Worm (Caenorhabditis elegans) whole organism, young adult: Measurements from ENCODE around the gene C38H2.2.

Experiments
- B0019.2 ChIP-seq: fragments of 200-800 bp; sonication (Bioruptor generic); conservative IDR thresholded peaks from 2 replicates; pipeline ENCODE4 v1.3.6; 2022; ENCODE audit warnings: missing genetic modification reagents, missing genetic modification characterization, missing compliant biosample characterization
- B0261.1 ChIP-seq: sonication (generic microtip); optimal IDR thresholded peaks from 2 replicates; lab custom pipeline; 2016; ENCODE audit warnings: mild to moderate bottlenecking, missing genetic modification characterization, moderate library complexity, missing compliant biosample characterization
- B0336.3 ChIP-seq: fragments of 200-800 bp; sonication (Bioruptor generic); IDR thresholded peaks from 2 replicates; pipeline ENCODE4 v1.3.6; 2022; ENCODE audit warnings: missing genetic modification characterization, missing compliant biosample characterization
- F10E7.11 ChIP-seq: sonication (generic microtip); optimal IDR thresholded peaks from 2 replicates; lab custom pipeline; 2017; ENCODE audit warnings: mild to moderate bottlenecking, missing genetic modification characterization, moderate library complexity, missing compliant biosample characterization
- F39B2.1 ChIP-seq: fragments of 200-800 bp; sonication (Bioruptor generic); IDR thresholded peaks from 2 replicates; pipeline ENCODE4 v1.3.6; 2022; ENCODE audit warnings: missing genetic modification reagents, missing genetic modification characterization, missing compliant biosample characterization
- F57A8.1 ChIP-seq: fragments of 200-800 bp; sonication (Bioruptor generic); optimal IDR thresholded peaks from 2 replicates; lab custom pipeline; 2018; ENCODE audit warnings: mild to moderate bottlenecking, missing genetic modification characterization, moderate library complexity, missing compliant biosample characterization
- Y56A3A.18 ChIP-seq: fragments of 200-800 bp; sonication (Bioruptor generic); IDR thresholded peaks from 2 replicates; pipeline ENCODE4 v1.3.6; 2022; ENCODE audit warnings: missing genetic modification reagents, missing genetic modification characterization, missing compliant biosample characterization
- Y95B8A.8 ChIP-seq: fragments of 200-800 bp; sonication (Bioruptor generic); IDR thresholded peaks from 2 replicates; pipeline ENCODE4 v1.3.6; 2022; ENCODE audit warnings: missing genetic modification reagents, missing genetic modification characterization, missing compliant biosample characterization
- aptf-2 ChIP-seq: fragments of 200-800 bp; sonication (Bioruptor generic); conservative IDR thresholded peaks from 2 replicates; pipeline ENCODE4 v1.3.6; 2022; ENCODE audit warnings: missing genetic modification reagents, missing genetic modification characterization, missing compliant biosample characterization
- atf-7 ChIP-seq: sonication (generic microtip); optimal IDR thresholded peaks from 2 replicates; lab custom pipeline; 2017; ENCODE audit warnings: mild to moderate bottlenecking, missing genetic modification characterization, missing compliant biosample characterization
- bed-1 ChIP-seq: fragments of 200-800 bp; sonication (Bioruptor generic); IDR thresholded peaks from 2 replicates; pipeline ENCODE4 v1.3.6; 2022; ENCODE audit warnings: missing genetic modification reagents, missing genetic modification characterization, missing compliant biosample characterization
- cebp-1 ChIP-seq, 2 experiments: fragments of 200-800 bp in 1 of 2; sonication (Bioruptor generic) in 1 of 2; sonication (generic microtip) in 1 of 2; IDR thresholded peaks in 1 of 2; optimal IDR thresholded peaks in 1 of 2; 2 replicates each; pipeline versions ENCODE4 v1.3.6 to Lab custom; 2017 to 2022; ENCODE audit warnings: missing compliant biosample characterization in 2 of 2, missing genetic modification characterization in 2 of 2, mild to moderate bottlenecking in 1 of 2, missing genetic modification reagents in 1 of 2, moderate library complexity in 1 of 2
- ceh-100 ChIP-seq: fragments of 200-800 bp; sonication (Bioruptor generic); IDR thresholded peaks from 2 replicates; pipeline ENCODE4 v1.3.6; 2022; ENCODE audit warnings: missing genetic modification reagents, missing genetic modification characterization, missing compliant biosample characterization
- ceh-27 ChIP-seq: fragments of 200-800 bp; sonication (Bioruptor generic); optimal IDR thresholded peaks from 2 replicates; lab custom pipeline; 2018; ENCODE audit warnings: mild to moderate bottlenecking, missing genetic modification characterization, moderate library complexity, missing compliant biosample characterization
- egrh-3 ChIP-seq: fragments of 200-800 bp; sonication (Bioruptor generic); IDR thresholded peaks from 2 replicates; pipeline ENCODE4 v1.3.6; 2022; ENCODE audit warnings: missing genetic modification reagents, missing genetic modification characterization, missing compliant biosample characterization
- him-1 ChIP-seq: sonication (generic microtip); optimal IDR thresholded peaks from 2 replicates; lab custom pipeline; 2016; ENCODE audit warnings: missing genotype, missing genetic modification reagents, missing genetic modification characterization, missing compliant biosample characterization
- let-526 ChIP-seq: fragments of 200-800 bp; sonication (Bioruptor generic); IDR thresholded peaks from 2 replicates; pipeline ENCODE4 v1.3.6; 2022; ENCODE audit warnings: missing genetic modification reagents, missing genetic modification characterization, missing compliant biosample characterization
- lin-40 ChIP-seq: sonication (generic microtip); optimal IDR thresholded peaks from 2 replicates; lab custom pipeline; 2016; ENCODE audit warnings: missing genetic modification characterization, mild to moderate bottlenecking, missing compliant biosample characterization, missing genotype, missing genetic modification reagents
- lin-54 ChIP-seq: fragments of 200-800 bp; sonication (Bioruptor generic); optimal IDR thresholded peaks from 2 replicates; lab custom pipeline; 2018; ENCODE audit warnings: mild to moderate bottlenecking, missing genetic modification characterization, missing compliant biosample characterization
- lir-1 ChIP-seq: fragments of 200-800 bp; sonication (Bioruptor generic); conservative IDR thresholded peaks from 2 replicates; pipeline ENCODE4 v1.3.6; 2022; ENCODE audit warnings: missing genetic modification reagents, missing genetic modification characterization, missing compliant biosample characterization
- madf-10 ChIP-seq: sonication (generic microtip); optimal IDR thresholded peaks from 2 replicates; lab custom pipeline; 2016; ENCODE audit warnings: mild to moderate bottlenecking, missing genetic modification characterization, missing compliant biosample characterization
- mcd-1 ChIP-seq: fragments of 200-800 bp; sonication (Bioruptor generic); IDR thresholded peaks from 2 replicates; pipeline ENCODE4 v1.3.6; 2022; ENCODE audit warnings: missing genetic modification reagents, missing genetic modification characterization, missing compliant biosample characterization
- nfya-1 ChIP-seq: sonication (generic microtip); optimal IDR thresholded peaks from 2 replicates; lab custom pipeline; 2017; ENCODE audit warnings: antibody characterized with exemption, missing compliant biosample characterization, missing genetic modification characterization, borderline replicate concordance; ENCODE audit not compliant: insufficient read depth
- nfyb-1 ChIP-seq: fragments of 200-800 bp; sonication (Bioruptor generic); IDR thresholded peaks from 2 replicates; pipeline ENCODE4 v1.3.6; 2022; ENCODE audit warnings: missing genetic modification reagents, missing genetic modification characterization, missing compliant biosample characterization
- nhr-27 ChIP-seq: fragments of 200-800 bp; sonication (Bioruptor generic); optimal IDR thresholded peaks from 2 replicates; lab custom pipeline; 2018; ENCODE audit warnings: mild to moderate bottlenecking, missing genetic modification characterization, moderate library complexity, missing compliant biosample characterization
- pbrm-1 ChIP-seq: fragments of 200-800 bp; sonication (Bioruptor generic); IDR thresholded peaks from 2 replicates; pipeline ENCODE4 v1.3.6; 2022; ENCODE audit warnings: missing genetic modification reagents, missing genetic modification characterization, missing compliant biosample characterization
- snpc-1.3 ChIP-seq: sonication (generic microtip); optimal IDR thresholded peaks from 2 replicates; lab custom pipeline; 2017; ENCODE audit warnings: missing genetic modification characterization, mild to moderate bottlenecking, missing compliant biosample characterization, antibody characterized with exemption, moderate library complexity, missing genotype, missing genetic modification reagents; ENCODE audit not compliant: insufficient read depth
- snpc-3.4 ChIP-seq: sonication (generic microtip); optimal IDR thresholded peaks from 2 replicates; lab custom pipeline; 2017; ENCODE audit warnings: missing genetic modification characterization, mild to moderate bottlenecking, missing compliant biosample characterization, antibody characterized with exemption, moderate library complexity, missing genotype, missing genetic modification reagents
- tbp1 ChIP-seq: fragments of 200-800 bp; sonication (Bioruptor generic); optimal IDR thresholded peaks from 2 replicates; lab custom pipeline; 2018; ENCODE audit warnings: mild to moderate bottlenecking, missing genetic modification characterization, missing compliant biosample characterization
- tbx-9 ChIP-seq: sonication (generic microtip); optimal IDR thresholded peaks from 2 replicates; lab custom pipeline; 2016; ENCODE audit warnings: borderline replicate concordance, missing genetic modification characterization, inconsistent platforms, missing compliant biosample characterization
- tlf-1 ChIP-seq: fragments of 200-800 bp; sonication (Bioruptor generic); optimal IDR thresholded peaks from 2 replicates; lab custom pipeline; 2018; ENCODE audit warnings: mild to moderate bottlenecking, missing genetic modification characterization, missing compliant biosample characterization

Gene C38H2.2

DNA sequence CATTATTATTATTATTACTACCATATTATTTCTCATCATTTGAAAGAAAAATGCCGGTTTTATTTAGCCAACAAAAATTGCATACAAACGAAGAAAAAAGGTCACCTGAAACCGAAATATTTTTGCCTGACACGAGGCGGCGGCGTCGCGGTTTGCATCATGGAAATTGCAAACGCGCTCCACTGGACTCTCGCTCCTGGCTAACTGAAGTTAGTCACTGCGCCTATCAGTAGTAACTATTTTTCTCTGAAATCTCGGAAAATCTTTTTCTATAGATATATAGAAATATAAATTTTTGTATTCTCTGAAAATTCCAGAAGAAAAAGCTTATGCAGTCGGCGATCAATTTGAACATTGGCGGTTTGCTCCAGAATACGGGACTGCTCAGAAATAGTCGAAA, 34.2 kb downstream of the C38H2.2 start, which contains the start of gene ymel-1 (continued):
- no peak for TF ChIP-seq cebp-1 (GFP tag; IDR thresholded peaks at IDR 0.05; lab: Robert Waterston, UW)
- TF ChIP-seq cebp-1 (tag; optimal IDR thresholded peaks at IDR 0.05; lab: Kevin White, UChicago) = peak; percentile 55
- TF ChIP-seq bed-1 (GFP tag; lab: Robert Waterston, UW) = no peak
- TF ChIP-seq tbp1 (GFP tag; lab: Kevin White, UChicago) = peak; percentile 4
- peak; percentile 11 for TF ChIP-seq lin-54 (GFP tag; lab: Kevin White, UChicago)
- no peak for TF ChIP-seq tlf-1 (GFP tag; lab: Kevin White, UChicago)
- peak; percentile 58; the same call in 1 of the 2 replicates for TF ChIP-seq nfyb-1 (GFP tag; lab: Robert Waterston, UW)
- peak; percentile 20 for TF ChIP-seq lin-40 (tag; lab: Kevin White, UChicago)
- TF ChIP-seq aptf-2 (GFP tag; lab: Robert Waterston, UW) = 0 out of 2 replicates have a peak, but pooled peaks have one; percentile 27
- TF ChIP-seq pbrm-1 (GFP tag; lab: Robert Waterston, UW) = peak; percentile 32; the same call in 1 of the 2 replicates
- TF ChIP-seq B0336.3 (GFP tag; lab: Robert Waterston, UW) = peak; percentile 51; the same call in 1 of the 2 replicates
- TF ChIP-seq madf-10 (tag; lab: Kevin White, UChicago) = peak; percentile 7

DNA sequence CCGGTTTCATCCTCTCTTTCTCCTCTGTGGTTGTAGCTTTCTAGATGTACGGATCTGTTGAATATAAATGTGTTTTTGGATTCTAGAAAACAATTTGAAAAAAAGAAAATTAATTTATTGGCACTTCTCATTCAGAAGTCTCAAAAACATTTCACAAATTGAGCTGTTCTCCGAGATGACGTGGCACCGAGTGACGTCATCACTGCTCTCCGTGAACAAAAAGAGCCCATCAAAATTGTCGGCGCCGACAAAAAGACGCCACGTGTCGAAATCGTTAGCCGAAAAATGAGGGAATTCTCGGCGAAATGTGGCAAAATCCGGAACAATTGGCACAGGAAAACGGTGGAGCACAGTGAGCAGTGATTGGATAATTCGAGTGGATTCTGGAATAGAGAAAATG, 40.1 kb downstream of the C38H2.2 start:
- no peak for TF ChIP-seq snpc-3.4 (tag; lab: Kevin White, UChicago)
- TF ChIP-seq tbx-9 (tag; lab: Kevin White, UChicago) = no peak
- TF ChIP-seq mcd-1 (GFP tag; lab: Robert Waterston, UW) = 0 out of 2 replicates have a peak, but pooled peaks have one; percentile 12
- TF ChIP-seq him-1 = peak; percentile 93
- peak; percentile 24 for TF ChIP-seq atf-7 (tag; lab: Kevin White, UChicago)
- TF ChIP-seq, all 124 proteins: peak for 3

DNA sequence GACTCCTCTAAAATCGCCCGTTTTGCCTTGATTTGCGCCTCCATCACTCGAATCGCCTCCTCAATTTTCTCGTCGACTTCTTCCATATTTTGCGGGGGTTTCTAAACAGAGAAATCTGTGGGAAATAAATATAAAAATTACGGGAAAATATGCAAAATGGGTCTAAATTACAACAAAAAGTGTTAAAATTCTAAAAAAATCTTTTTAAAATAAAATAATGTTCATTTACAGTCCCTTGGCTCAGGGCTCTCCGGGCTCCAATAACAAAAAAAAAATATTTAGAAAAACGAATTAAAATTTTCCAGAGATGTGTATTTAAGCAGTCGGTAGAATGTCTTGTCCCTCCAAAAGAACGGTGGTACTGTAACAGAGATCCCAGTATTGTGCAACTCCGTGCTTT, 42.3 kb downstream of the C38H2.2 start, which contains the start of gene M03C11.6:
Gene M03C11.6, minus strand, starts transcription at position 101 of the 400 bp plus-strand sequence.
- no peak for TF ChIP-seq B0261.1 (tag; lab: Kevin White, UChicago)
- no peak for TF ChIP-seq nhr-27 (tag; lab: Kevin White, UChicago)
- TF ChIP-seq lir-1 (GFP tag; lab: Robert Waterston, UW) = no peak
- no peak for TF ChIP-seq let-526 (GFP tag; lab: Robert Waterston, UW)
- no peak for TF ChIP-seq atf-7 (tag; lab: Kevin White, UChicago)
- no peak for TF ChIP-seq egrh-3 (GFP tag; lab: Robert Waterston, UW)
- no peak for TF ChIP-seq him-1
- TF ChIP-seq F39B2.1 (GFP tag; lab: Robert Waterston, UW) = no peak
- TF ChIP-seq nfya-1 (tag; lab: Kevin White, UChicago) = no peak
- TF ChIP-seq snpc-1.3 = no peak

DNA sequence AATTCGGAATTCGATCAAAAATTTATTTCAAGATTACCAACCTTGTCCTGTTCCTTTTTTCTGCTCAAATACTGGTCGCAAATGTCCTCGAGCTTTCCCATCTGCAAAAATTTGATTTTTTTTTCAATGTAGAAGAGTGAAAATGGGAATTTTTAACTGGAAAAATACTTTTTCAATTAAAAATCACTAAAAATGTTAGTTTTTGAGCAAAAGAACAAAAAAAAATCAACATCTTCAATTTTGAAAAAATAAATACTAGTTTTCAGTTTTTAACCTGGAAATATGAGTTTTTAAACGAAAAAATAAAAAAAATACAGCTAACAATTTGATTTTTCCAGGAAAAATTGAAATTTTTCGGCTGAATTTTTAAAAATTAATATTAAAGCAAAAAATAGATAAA, 46.3 kb downstream of the C38H2.2 start, which contains the start of gene prp-3:
Gene prp-3, minus strand, starts transcription at position 101 of the 400 bp plus-strand sequence.
- TF ChIP-seq B0019.2 (no peak), Y56A3A.18 (GFP tag; lab: Robert Waterston, UW) (no peak), F57A8.1 (GFP tag; lab: Kevin White, UChicago) (no peak), Y95B8A.8 (GFP tag; lab: Robert Waterston, UW) (no peak), lir-1 (GFP tag; lab: Robert Waterston, UW) (no peak), F10E7.11 (no peak), ceh-27 (GFP tag; lab: Kevin White, UChicago) (no peak), ceh-100 (GFP tag; lab: Robert Waterston, UW) (no peak)
